Fruit fly (Drosophila melanogaster) whole organism, embryonic: Measurements from ENCODE around the gene Dmtn.
A peak's percentile ranks its signal among the peaks of the same experiment; 100 is the strongest.

Experiments
- Awh ChIP-seq: fragments of 200-800 bp; sonication (Bioruptor generic); IDR thresholded peaks from 2 replicates; pipeline ENCODE4, ENCODE4 v1.3.6; 2022; ENCODE audit warnings: missing biosample characterization, missing genetic modification characterization
- Bgb ChIP-seq: fragments of 200-800 bp; sonication (Bioruptor generic); IDR thresholded peaks from 2 replicates; pipeline ENCODE4 v1.3.6; 2022; ENCODE audit warnings: missing biosample characterization, missing genetic modification characterization; ENCODE audit not compliant: partially characterized antibody
- Blimp-1 ChIP-seq: fragments of 200-800 bp; sonication (Bioruptor generic); optimal IDR thresholded peaks from 3 replicates; lab custom pipeline; 2018; ENCODE audit warnings: missing biosample characterization, missing genetic modification characterization, mild to moderate bottlenecking, moderate library complexity, missing genetic modification reagents
- CG11093 ChIP-seq: fragments of 200-800 bp; sonication (Bioruptor generic); IDR thresholded peaks from 3 replicates; pipeline ENCODE4 v1.3.6; 2022; ENCODE audit warnings: missing biosample characterization, missing genetic modification characterization
- CG11560 ChIP-seq: fragments of 200-800 bp; sonication (Bioruptor generic); IDR thresholded peaks from 3 replicates; pipeline ENCODE4 v1.3.6; 2022; ENCODE audit warnings: missing biosample characterization, missing genetic modification characterization
- CG12219 ChIP-seq: fragments of 200-800 bp; sonication (Bioruptor generic); optimal IDR thresholded peaks from 3 replicates; lab custom pipeline; 2018; ENCODE audit warnings: missing biosample characterization, mild to moderate bottlenecking, missing genetic modification characterization
- CG14667 ChIP-seq: fragments of 200-800 bp; sonication (Bioruptor generic); IDR thresholded peaks from 2 replicates; pipeline ENCODE4 v1.3.6; 2022; ENCODE audit warnings: missing biosample characterization, missing genetic modification characterization
- CG14860 ChIP-seq: fragments of 200-800 bp; sonication (Bioruptor generic); IDR thresholded peaks from 3 replicates; pipeline ENCODE4 v1.3.6; 2022; ENCODE audit warnings: missing biosample characterization, missing genetic modification characterization; ENCODE audit not compliant: partially characterized antibody
- CG14965 ChIP-seq: fragments of 200-800 bp; sonication (Bioruptor generic); optimal IDR thresholded peaks from 2 replicates; lab custom pipeline; 2016; ENCODE audit warnings: missing biosample characterization, missing genetic modification characterization, borderline replicate concordance
- CG16815 ChIP-seq: fragments of 200-800 bp; sonication (Bioruptor generic); optimal IDR thresholded peaks from 3 replicates; lab custom pipeline; 2017; ENCODE audit warnings: missing biosample characterization, mild to moderate bottlenecking, missing genetic modification characterization
- CG17186 ChIP-seq: fragments of 200-800 bp; sonication (Bioruptor generic); optimal IDR thresholded peaks from 3 replicates; lab custom pipeline; 2017; ENCODE audit warnings: missing biosample characterization, missing genetic modification reagents, missing genetic modification characterization
- CG17328 ChIP-seq: fragments of 200-800 bp; sonication (Bioruptor generic); IDR thresholded peaks from 2 replicates; pipeline ENCODE4 v1.3.6; 2022; ENCODE audit warnings: missing biosample characterization, missing genetic modification characterization
- CG17359 ChIP-seq: fragments of 200-800 bp; sonication (Bioruptor generic); optimal IDR thresholded peaks from 3 replicates; lab custom pipeline; 2018; ENCODE audit warnings: missing biosample characterization, mild to moderate bottlenecking, missing genetic modification characterization, moderate library complexity
- CG17385 ChIP-seq: fragments of 200-800 bp; sonication (Bioruptor generic); optimal IDR thresholded peaks from 3 replicates; lab custom pipeline; 2018; ENCODE audit warnings: missing biosample characterization, mild to moderate bottlenecking, missing genetic modification characterization
- CG17612 ChIP-seq: fragments of 200-800 bp; sonication (Bioruptor generic); IDR thresholded peaks from 2 replicates; pipeline ENCODE4 v1.3.6; 2022; ENCODE audit warnings: missing biosample characterization, missing genetic modification characterization
- CG2199 ChIP-seq: fragments of 200-800 bp; sonication (Bioruptor generic); IDR thresholded peaks from 3 replicates; pipeline ENCODE4 v1.3.6; 2022; ENCODE audit warnings: missing biosample characterization, missing genetic modification characterization
- CG3281 ChIP-seq: fragments of 200-800 bp; sonication (Bioruptor generic); optimal IDR thresholded peaks from 3 replicates; lab custom pipeline; 2017; ENCODE audit warnings: missing biosample characterization, mild to moderate bottlenecking, missing genetic modification characterization
- CG4730 ChIP-seq: fragments of 200-800 bp; sonication (Bioruptor generic); IDR thresholded peaks from 2 replicates; pipeline ENCODE4 v1.3.6; 2022; ENCODE audit warnings: missing biosample characterization, missing genetic modification characterization
- CG7271 ChIP-seq: fragments of 200-800 bp; sonication (Bioruptor generic); optimal IDR thresholded peaks from 2 replicates; lab custom pipeline; 2018; ENCODE audit warnings: missing biosample characterization, mild to moderate bottlenecking, missing genetic modification characterization, moderate library complexity
- CG8388 ChIP-seq: fragments of 200-800 bp; sonication (Bioruptor generic); optimal IDR thresholded peaks from 2 replicates; lab custom pipeline; 2019; ENCODE audit warnings: missing biosample characterization, mild to moderate bottlenecking, missing genetic modification characterization, moderate library complexity
- CG9609 ChIP-seq: fragments of 200-800 bp; sonication (Bioruptor generic); optimal IDR thresholded peaks from 3 replicates; lab custom pipeline; 2016; ENCODE audit warnings: missing biosample characterization, missing genetic modification characterization
- E2f1 ChIP-seq: fragments of 200-800 bp; sonication (Bioruptor generic); IDR thresholded peaks from 2 replicates; pipeline ENCODE4 v1.3.6; 2022; ENCODE audit warnings: missing biosample characterization, missing genetic modification characterization
- Med ChIP-seq: fragments of 200-800 bp; sonication (Bioruptor generic); peaks from one replicate; lab custom pipeline; 2016; ENCODE audit warnings: missing biosample characterization, missing genetic modification characterization, mild to moderate bottlenecking, inconsistent platforms, moderate library complexity
- Mes4 ChIP-seq: fragments of 200-800 bp; sonication (Bioruptor generic); optimal IDR thresholded peaks from 2 replicates; lab custom pipeline; 2016; ENCODE audit warnings: missing biosample characterization, missing genetic modification characterization
- NC2α ChIP-seq: fragments of 200-800 bp; sonication (Bioruptor generic); optimal IDR thresholded peaks from 2 replicates; lab custom pipeline; 2016; ENCODE audit warnings: missing biosample characterization, missing genetic modification characterization
- NK7.1 ChIP-seq: fragments of 200-800 bp; sonication (Bioruptor generic); optimal IDR thresholded peaks from 3 replicates; lab custom pipeline; 2016; ENCODE audit warnings: missing biosample characterization, missing genetic modification characterization
- Neu2 ChIP-seq: fragments of 200-800 bp; sonication (Bioruptor generic); optimal IDR thresholded peaks from 3 replicates; lab custom pipeline; 2016; ENCODE audit warnings: missing biosample characterization, missing genetic modification characterization, borderline replicate concordance
- Ptx1 ChIP-seq: fragments of 200-800 bp; sonication (Bioruptor generic); IDR thresholded peaks from 2 replicates; pipeline ENCODE4 v1.3.6; 2022; ENCODE audit warnings: missing biosample characterization, missing genetic modification characterization
- Sry-β ChIP-seq: fragments of 200-800 bp; sonication (Bioruptor generic); optimal IDR thresholded peaks from 2 replicates; lab custom pipeline; 2018; ENCODE audit warnings: missing biosample characterization, mild to moderate bottlenecking, missing genetic modification characterization, moderate library complexity
- Sry-δ ChIP-seq: fragments of 200-800 bp; sonication (Bioruptor generic); optimal IDR thresholded peaks from 2 replicates; lab custom pipeline; 2016; ENCODE audit warnings: missing biosample characterization, missing genetic modification characterization
- TFAM ChIP-seq: fragments of 200-800 bp; sonication (Bioruptor generic); optimal IDR thresholded peaks from 2 replicates; lab custom pipeline; 2017; ENCODE audit warnings: missing biosample characterization, missing genetic modification characterization, inconsistent platforms
- Xbp1 ChIP-seq: fragments of 200-800 bp; sonication (Bioruptor generic); optimal IDR thresholded peaks from 3 replicates; lab custom pipeline; 2016; ENCODE audit warnings: missing biosample characterization, mild to moderate bottlenecking, missing genetic modification characterization
- amos ChIP-seq: fragments of 200-800 bp; sonication (Bioruptor generic); IDR thresholded peaks from 2 replicates; pipeline ENCODE4 v1.3.6; 2022; ENCODE audit warnings: missing biosample characterization, missing genetic modification characterization; ENCODE audit not compliant: partially characterized antibody
- ase ChIP-seq: fragments of 200-800 bp; sonication (Bioruptor generic); IDR thresholded peaks from 3 replicates; pipeline ENCODE4 v1.3.6; 2022; ENCODE audit warnings: missing biosample characterization, missing genetic modification characterization
- ato ChIP-seq: fragments of 200-800 bp; sonication (Bioruptor generic); IDR thresholded peaks from 2 replicates; pipeline ENCODE4 v1.3.6; 2022; ENCODE audit warnings: missing biosample characterization, missing genetic modification characterization; ENCODE audit not compliant: partially characterized antibody
- bsh ChIP-seq, 2 experiments: fragments of 200-800 bp; sonication (Bioruptor generic); optimal IDR thresholded peaks; 2 replicates each; lab custom pipeline; 2017 to 2018; ENCODE audit warnings: mild to moderate bottlenecking in 2 of 2, missing biosample characterization in 2 of 2, missing genetic modification characterization in 2 of 2, moderate library complexity in 1 of 2
- corto ChIP-seq: fragments of 200-800 bp; sonication (Bioruptor generic); optimal IDR thresholded peaks from 2 replicates; lab custom pipeline; 2016; ENCODE audit warnings: missing biosample characterization, mild to moderate bottlenecking, missing genetic modification characterization, moderate library complexity
- emc ChIP-seq: fragments of 200-800 bp; sonication (Bioruptor generic); optimal IDR thresholded peaks from 2 replicates; lab custom pipeline; 2016; ENCODE audit warnings: missing biosample characterization, missing genetic modification characterization
- fru ChIP-seq: fragments of >200 bp; optimal IDR thresholded peaks from 2 replicates; lab custom pipeline; 2017
- kni ChIP-seq: fragments of 200-800 bp; sonication (Bioruptor generic); optimal IDR thresholded peaks from 3 replicates; lab custom pipeline; 2017; ENCODE audit warnings: mild to moderate bottlenecking, missing biosample characterization, missing genetic modification reagents, missing genetic modification characterization
- lmd ChIP-seq: fragments of 200-800 bp; sonication (Bioruptor generic); IDR thresholded peaks from 2 replicates; pipeline ENCODE4 v1.3.6; 2022; ENCODE audit warnings: missing biosample characterization, missing genetic modification characterization
- lov ChIP-seq, 2 experiments: fragments of 200-800 bp in 1 of 2; fragments of >200 bp in 1 of 2; sonication (Bioruptor generic) in 1 of 2; IDR thresholded peaks in 1 of 2; optimal IDR thresholded peaks in 1 of 2; 2 replicates in 1 of 2; 3 replicates in 1 of 2; pipeline versions ENCODE4 v1.3.6 to Lab custom; 2017 to 2022; ENCODE audit warnings: missing biosample characterization in 1 of 2, missing genetic modification characterization in 1 of 2
- pros ChIP-seq: fragments of 200-800 bp; sonication (Bioruptor generic); optimal IDR thresholded peaks from 3 replicates; lab custom pipeline; 2019; ENCODE audit warnings: missing biosample characterization, mild to moderate bottlenecking, missing genetic modification characterization, moderate library complexity
- psq ChIP-seq: fragments of 200-800 bp; sonication (Bioruptor generic); optimal IDR thresholded peaks from 2 replicates; lab custom pipeline; 2017; ENCODE audit warnings: missing biosample characterization, missing genetic modification characterization
- slbo ChIP-seq: fragments of 200-800 bp; sonication (Bioruptor generic); IDR thresholded peaks from 2 replicates; pipeline ENCODE4 v1.3.6; 2022; ENCODE audit warnings: missing biosample characterization, missing genetic modification characterization
- unpg ChIP-seq: fragments of 200-800 bp; sonication (Bioruptor generic); optimal IDR thresholded peaks from 3 replicates; lab custom pipeline; 2018; ENCODE audit warnings: missing biosample characterization, mild to moderate bottlenecking, missing genetic modification characterization, moderate library complexity
- wdn ChIP-seq: fragments of 200-800 bp; sonication (Bioruptor generic); IDR thresholded peaks from 2 replicates; pipeline ENCODE4 v1.3.6; 2022; ENCODE audit warnings: missing biosample characterization, missing genetic modification characterization
- zen ChIP-seq: fragments of 200-800 bp; sonication (Bioruptor generic); optimal IDR thresholded peaks from 3 replicates; lab custom pipeline; 2018; ENCODE audit warnings: missing biosample characterization, mild to moderate bottlenecking, missing genetic modification characterization, moderate library complexity
- zfh1 ChIP-seq: fragments of 200-800 bp; sonication (Bioruptor generic); IDR thresholded peaks from 3 replicates; pipeline ENCODE4 v1.3.6; 2022; ENCODE audit warnings: missing biosample characterization, missing genetic modification characterization

Dmtn gene

DNA sequence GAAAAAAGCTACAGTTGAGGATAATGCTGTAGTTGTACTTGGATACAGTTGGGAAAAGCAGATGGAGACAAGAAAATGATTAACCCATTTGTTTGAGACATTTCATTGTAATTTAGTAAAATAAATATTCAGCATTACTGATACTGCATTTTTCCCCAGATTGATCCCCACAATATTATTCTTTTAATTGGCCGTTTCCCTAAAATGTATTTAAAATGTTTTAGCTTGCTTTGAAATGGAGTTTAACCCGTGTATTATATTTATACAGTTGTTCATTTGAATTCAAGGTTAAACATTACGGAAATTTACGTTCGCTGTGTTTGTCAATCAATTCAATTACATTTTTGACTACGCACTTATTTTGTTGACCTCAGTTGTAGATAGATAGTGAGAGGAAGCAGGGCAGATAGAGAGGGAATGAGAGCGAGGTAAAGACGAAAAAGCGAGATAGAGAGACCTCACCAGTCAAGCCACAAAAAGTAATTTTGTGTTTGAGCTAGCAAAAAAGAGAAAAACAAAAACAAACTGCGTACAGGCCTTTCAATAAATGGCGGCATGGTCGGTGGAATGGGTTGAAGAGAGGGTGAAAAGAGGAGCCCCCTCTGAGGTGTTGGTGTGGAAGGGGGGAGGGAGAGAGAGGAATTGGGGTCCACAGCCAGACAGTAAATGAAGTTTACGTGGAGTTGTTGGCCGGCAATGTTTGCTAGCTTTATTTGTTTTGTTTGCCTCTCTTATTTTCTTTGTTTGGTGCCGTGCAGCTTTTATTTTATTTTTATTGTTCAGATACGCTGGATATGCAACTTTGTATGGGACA lies 4.9 kb upstream of the Dmtn start (continued):
- TF ChIP-seq CG9609 (GFP tag; lab: Kevin White, UChicago), result peak; percentile 85
- peak; percentile 30 for TF ChIP-seq Sry-δ
- peak; percentile 51 for TF ChIP-seq psq
- peak; percentile 31 for TF ChIP-seq CG17328 (GFP tag; lab: Robert Waterston, UW)
- TF ChIP-seq Neu2 (GFP tag; lab: Kevin White, UChicago), result peak; percentile 20
- TF ChIP-seq lov (optimal IDR thresholded peaks at IDR 0.05; lab: Kevin White, UChicago), result no peak
- TF ChIP-seq lov (GFP tag; IDR thresholded peaks at IDR 0.05; lab: Robert Waterston, UW), result 0 out of 3 replicates have a peak, but pooled peaks have one; percentile 13
- peak; percentile 51 for TF ChIP-seq Sry-β (GFP tag; lab: Kevin White, UChicago)
- TF ChIP-seq CG16815, result peak; percentile 76
- peak; percentile 21; the same call in 1 of the 3 replicates for TF ChIP-seq ase (GFP tag; lab: Robert Waterston, UW)
- TF ChIP-seq CG14667, result peak; percentile 52
- peak; percentile 83 for TF ChIP-seq CG17359
- TF ChIP-seq zen, result peak; percentile 60
- TF ChIP-seq CG12219 (GFP tag; lab: Kevin White, UChicago), result peak; percentile 88
- TF ChIP-seq CG17612 (GFP tag; lab: Robert Waterston, UW), result peak; percentile 14; the same call in 1 of the 2 replicates
- TF ChIP-seq Awh (GFP tag; lab: Robert Waterston, UW), result peak; percentile 61; the same call in 1 of the 2 replicates
- TF ChIP-seq Xbp1 (GFP tag; lab: Kevin White, UChicago), result peak; percentile 89
- peak; percentile 73 for TF ChIP-seq NK7.1
- TF ChIP-seq slbo (GFP tag; lab: Robert Waterston, UW), result peak; percentile 75
- no peak for TF ChIP-seq CG14860
- no peak for TF ChIP-seq fru (lab: Kevin White, UChicago)
- peak; percentile 85 for TF ChIP-seq CG8388
- TF ChIP-seq wdn (GFP tag; lab: Robert Waterston, UW), result peak; percentile 45
- peak; percentile 47 for TF ChIP-seq CG17186 (GFP tag; lab: Kevin White, UChicago)
- peak; percentile 80 for TF ChIP-seq lmd (GFP tag; lab: Robert Waterston, UW)
- TF ChIP-seq NC2α, result peak; percentile 9
- peak; percentile 74; the same call in 2 of the 3 replicates for TF ChIP-seq CG11093 (GFP tag; lab: Robert Waterston, UW)
- no peak for TF ChIP-seq TFAM (GFP tag; lab: Kevin White, UChicago)
- TF ChIP-seq Mes4 (GFP tag; lab: Kevin White, UChicago), result peak; percentile 72
- peak; percentile 56 for TF ChIP-seq emc (GFP tag; lab: Kevin White, UChicago)
- TF ChIP-seq CG3281 (GFP tag; lab: Kevin White, UChicago), result peak; percentile 94
- 0 out of 3 replicates have a peak, but pooled peaks have one; percentile 48 for TF ChIP-seq CG2199 (GFP tag; lab: Robert Waterston, UW)
- no peak for TF ChIP-seq CG14965 (GFP tag; lab: Kevin White, UChicago)
- TF ChIP-seq Blimp-1 (GFP tag; lab: Kevin White, UChicago), result peak; percentile 78
- peak; percentile 74 for TF ChIP-seq unpg (GFP tag; lab: Kevin White, UChicago)
- TF ChIP-seq zfh1 (GFP tag; lab: Robert Waterston, UW), result peak; percentile 38; the same call in 2 of the 3 replicates
- TF ChIP-seq E2f1 (GFP tag; lab: Robert Waterston, UW), result no peak; the same call in 1 of the 2 replicates

dm6 chr3R:6409153-6409571 lies 3.5 kb upstream of the Dmtn start:
- peak; percentile 59 for TF ChIP-seq pros
- no peak for TF ChIP-seq CG11560 (tag; lab: Robert Waterston, UW)
- peak in 1 of 2 experiments; percentile 26 for TF ChIP-seq bsh (GFP tag; optimal IDR thresholded peaks at IDR 0.05; lab: Kevin White, UChicago)
- no peak for TF ChIP-seq CG7271 (tag; lab: Kevin White, UChicago)
- peak; percentile 81 for TF ChIP-seq kni (GFP tag; lab: Kevin White, UChicago)
- peak; percentile 26 for TF ChIP-seq Med (GFP tag; lab: Kevin White, UChicago)
- TF ChIP-seq amos (GFP tag; lab: Robert Waterston, UW), result no peak
- TF ChIP-seq Ptx1 (GFP tag; lab: Robert Waterston, UW), result no peak
- TF ChIP-seq CG4730 (GFP tag; lab: Robert Waterston, UW), result no peak
- no peak for TF ChIP-seq ato
- no peak for TF ChIP-seq corto
- peak; percentile 89 for TF ChIP-seq CG17385 (GFP tag; lab: Kevin White, UChicago)
- no peak for TF ChIP-seq Bgb (GFP tag; lab: Robert Waterston, UW)
